Worm (Caenorhabditis elegans): Measurements from ENCODE around the gene his-40.

- no peak for TF ChIP-seq cog-1 (tag; optimal IDR thresholded peaks at IDR 0.05)
- no peak for TF ChIP-seq klf-2 (GFP tag; conservative IDR thresholded peaks at IDR 0.05)
- no peak for TF ChIP-seq flt-1 (GFP tag; IDR thresholded peaks at IDR 0.05)
- TF ChIP-seq tab-1 (GFP tag; IDR thresholded peaks at IDR 0.05): no peak
- no peak for TF ChIP-seq T22C8.4 (GFP tag; IDR thresholded peaks at IDR 0.05)
- TF ChIP-seq med-1 (GFP tag; optimal IDR thresholded peaks at IDR 0.05; ENCODE audit: insufficient read depth): no peak
- no peak for TF ChIP-seq ztf-29 (GFP tag; IDR thresholded peaks at IDR 0.05)
- no peak for TF ChIP-seq ref-1 (GFP tag; conservative IDR thresholded peaks at IDR 0.05)
- no peak for TF ChIP-seq ztf-23 (GFP tag; IDR thresholded peaks at IDR 0.05)
These were observed 3.3 kb downstream of the his-40 start for ce11 chrX:7313236-7313635.

All from whole organism, midembryonic.